Fruit fly (Drosophila melanogaster): ENCODE measurements around the gene Dic4.

DNA sequence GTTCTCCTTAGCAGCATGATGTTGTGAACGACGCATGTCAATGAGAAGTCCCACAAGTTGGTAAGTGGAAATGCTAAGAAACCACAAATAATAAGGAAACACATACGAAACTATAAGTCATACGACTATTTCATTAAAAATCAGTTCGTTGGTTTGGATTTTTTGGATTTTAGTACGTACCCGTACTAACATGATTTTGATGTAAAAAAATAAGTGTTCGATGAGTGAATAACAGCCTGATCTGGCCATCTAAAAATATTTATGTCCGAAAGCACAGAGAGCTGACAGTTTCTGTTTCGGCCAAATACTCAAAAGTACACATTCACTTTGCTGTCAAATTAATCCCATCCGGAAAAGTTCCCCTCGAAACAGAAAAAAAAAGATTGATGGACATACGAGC lies 4.3 kb downstream of the Dic4 start, which contains the start of gene CG6893:
- TF ChIP-seq psq (optimal IDR thresholded peaks at IDR 0.05) (no peak), pan (optimal IDR thresholded peaks at IDR 0.05) (no peak), usp (GFP tag; optimal IDR thresholded peaks at IDR 0.05) (no peak)

Data from whole organism.